Worm (Caenorhabditis elegans) whole organism, L1 larva: Measurements from ENCODE around the gene nduf-11.

Experiments
- C04F5.9 ChIP-seq: sonication (generic microtip); optimal IDR thresholded peaks from 2 replicates; lab custom pipeline; 2016; ENCODE audit warnings: missing genetic modification characterization, missing compliant biosample characterization
- C16A3.4 ChIP-seq: fragments of 150-350 bp; optimal IDR thresholded peaks from 2 replicates; lab custom pipeline; 2014; ENCODE audit warnings: missing biosample characterization, missing genetic modification characterization
- Y116A8C.19 ChIP-seq: sonication (generic microtip); optimal IDR thresholded peaks from 2 replicates; lab custom pipeline; 2016; ENCODE audit warnings: missing compliant biosample characterization, missing genetic modification characterization, borderline replicate concordance
- aha-1 ChIP-seq: fragments of 150-350 bp; optimal IDR thresholded peaks from 2 replicates; lab custom pipeline; 2014; ENCODE audit warnings: missing biosample characterization, missing genetic modification characterization
- aly-2 ChIP-seq: fragments of 150-350 bp; optimal IDR thresholded peaks from 2 replicates; lab custom pipeline; 2014; ENCODE audit warnings: missing biosample characterization, missing genetic modification characterization
- ceh-8 ChIP-seq: fragments of 200-800 bp; sonication (Bioruptor generic); optimal IDR thresholded peaks from 2 replicates; lab custom pipeline; 2018; ENCODE audit warnings: mild to moderate bottlenecking, missing genetic modification characterization, moderate library complexity, missing compliant biosample characterization
- ces-1 ChIP-seq: fragments of 150-350 bp; optimal IDR thresholded peaks from 2 replicates; lab custom pipeline; 2014; ENCODE audit warnings: missing biosample characterization, missing genetic modification reagents, missing genetic modification characterization
- dpl-1 ChIP-seq, 3 experiments: fragments of 150-350 bp in 2 of 3; sonication (generic microtip) in 1 of 3; optimal IDR thresholded peaks; 2 replicates each; lab custom pipeline; 2014 to 2017; ENCODE audit warnings: missing biosample characterization in 3 of 3, missing genetic modification characterization in 3 of 3, missing genetic modification reagents in 3 of 3
- dsc-1 ChIP-seq: sonication (generic microtip); optimal IDR thresholded peaks from 2 replicates; lab custom pipeline; 2016; ENCODE audit warnings: mild to moderate bottlenecking, missing genetic modification characterization, missing compliant biosample characterization
- efl-3 ChIP-seq: fragments of 200-800 bp; sonication (Bioruptor generic); optimal IDR thresholded peaks from 2 replicates; lab custom pipeline; 2018; ENCODE audit warnings: mild to moderate bottlenecking, missing genetic modification characterization, missing compliant biosample characterization
- egl-13 ChIP-seq: sonication (generic microtip); optimal IDR thresholded peaks from 2 replicates; lab custom pipeline; 2016; ENCODE audit warnings: missing genotype, missing genetic modification reagents, missing genetic modification characterization, missing compliant biosample characterization
- elt-3 ChIP-seq, 6 experiments: fragments of 150-350 bp in 1 of 6; sonication (generic microtip); optimal IDR thresholded peaks; 2 replicates each; lab custom pipeline; 2017 to 2018; ENCODE audit warnings: missing biosample characterization in 6 of 6, missing genetic modification characterization in 6 of 6, inconsistent platforms in 1 of 6
- ets-5 ChIP-seq: fragments of 200-800 bp; sonication (Bioruptor generic); IDR thresholded peaks from 2 replicates; pipeline ENCODE4 v1.3.6; 2022; ENCODE audit warnings: missing genetic modification characterization, missing compliant biosample characterization
- fkh-8 ChIP-seq: sonication (generic microtip); optimal IDR thresholded peaks from 2 replicates; lab custom pipeline; 2016; ENCODE audit warnings: mild to moderate bottlenecking, missing genetic modification characterization, missing compliant biosample characterization
- fos-1 ChIP-seq: fragments of 150-350 bp; optimal IDR thresholded peaks from 2 replicates; lab custom pipeline; 2014; ENCODE audit warnings: missing biosample characterization, missing genetic modification characterization
- grh-1 ChIP-seq: fragments of 200-800 bp; sonication (Bioruptor generic); IDR thresholded peaks from 2 replicates; pipeline ENCODE4 v1.3.6; 2022; ENCODE audit warnings: missing genetic modification reagents, missing genetic modification characterization, missing compliant biosample characterization
- hlh-17 ChIP-seq: fragments of 200-800 bp; sonication (Bioruptor generic); optimal IDR thresholded peaks from 2 replicates; lab custom pipeline; 2018; ENCODE audit warnings: missing genetic modification characterization, mild to moderate bottlenecking, missing compliant biosample characterization, moderate library complexity, borderline replicate concordance
- hpl-2 ChIP-seq: fragments of 150-350 bp; optimal IDR thresholded peaks from 2 replicates; lab custom pipeline; 2014; ENCODE audit warnings: missing biosample characterization, missing genetic modification reagents, missing genetic modification characterization
- jun-1 ChIP-seq: fragments of 150-350 bp; optimal IDR thresholded peaks from 2 replicates; lab custom pipeline; 2014; ENCODE audit warnings: missing biosample characterization, missing genetic modification reagents, missing genetic modification characterization
- lin-13 ChIP-seq: fragments of 150-350 bp; optimal IDR thresholded peaks from 2 replicates; lab custom pipeline; 2014; ENCODE audit warnings: missing biosample characterization, missing genetic modification reagents, missing genetic modification characterization
- lin-14 ChIP-seq: fragments of 200-800 bp; sonication (Bioruptor generic); optimal IDR thresholded peaks from 2 replicates; lab custom pipeline; 2018; ENCODE audit warnings: mild to moderate bottlenecking, missing genetic modification characterization, moderate library complexity, missing compliant biosample characterization
- lin-15B ChIP-seq: fragments of 150-350 bp; sonication (generic microtip); optimal IDR thresholded peaks from 3 replicates; lab custom pipeline; 2014; ENCODE audit warnings: missing biosample characterization, missing genetic modification characterization
- lin-35 ChIP-seq, 2 experiments: fragments of 150-350 bp; optimal IDR thresholded peaks; 2 replicates each; lab custom pipeline; 2014; ENCODE audit warnings: missing biosample characterization in 2 of 2, missing genetic modification characterization in 2 of 2, missing genetic modification reagents in 2 of 2
- lir-3 ChIP-seq: sonication (generic microtip); optimal IDR thresholded peaks from 2 replicates; lab custom pipeline; 2016; ENCODE audit warnings: mild to moderate bottlenecking, missing genetic modification characterization, moderate library complexity, missing compliant biosample characterization; ENCODE audit not compliant: poor library complexity
- mab-9 ChIP-seq: fragments of 200-800 bp; sonication (Bioruptor generic); IDR thresholded peaks from 2 replicates; pipeline ENCODE4 v1.3.6; 2022; ENCODE audit warnings: missing genetic modification reagents, missing genetic modification characterization, missing compliant biosample characterization
- mdl-1 ChIP-seq, 2 experiments: fragments of 150-350 bp; optimal IDR thresholded peaks; 2 replicates each; lab custom pipeline; 2014 to 2017; ENCODE audit warnings: missing biosample characterization in 2 of 2, missing genetic modification characterization in 2 of 2, inconsistent platforms in 1 of 2
- mef-2 ChIP-seq: fragments of 150-350 bp; optimal IDR thresholded peaks from 2 replicates; lab custom pipeline; 2014; ENCODE audit warnings: missing biosample characterization, missing genetic modification characterization
- nhr-12 ChIP-seq: sonication (generic microtip); optimal IDR thresholded peaks from 2 replicates; lab custom pipeline; 2017; ENCODE audit warnings: missing biosample characterization, missing genetic modification characterization
- nhr-19 ChIP-seq: fragments of 200-800 bp; sonication (Bioruptor generic); conservative IDR thresholded peaks from 2 replicates; pipeline ENCODE4 v1.3.6; 2022; ENCODE audit warnings: missing genetic modification characterization, missing compliant biosample characterization
- nhr-20 ChIP-seq: sonication (generic microtip); optimal IDR thresholded peaks from 2 replicates; lab custom pipeline; 2016; ENCODE audit warnings: mild to moderate bottlenecking, missing genetic modification characterization, missing compliant biosample characterization
- nhr-47 ChIP-seq: sonication (generic microtip); optimal IDR thresholded peaks from 2 replicates; lab custom pipeline; 2016; ENCODE audit warnings: mild to moderate bottlenecking, missing genetic modification characterization, moderate library complexity, missing compliant biosample characterization
- nhr-71 ChIP-seq: sonication (generic microtip); optimal IDR thresholded peaks from 2 replicates; lab custom pipeline; 2016; ENCODE audit warnings: mild to moderate bottlenecking, missing genetic modification characterization, moderate library complexity, missing compliant biosample characterization
- nhr-85 ChIP-seq: sonication (generic microtip); peaks from one replicate; lab custom pipeline; 2016; ENCODE audit warnings: missing genetic modification characterization, inconsistent platforms, missing compliant biosample characterization
- pax-3 ChIP-seq: fragments of 200-800 bp; sonication (Bioruptor generic); optimal IDR thresholded peaks from 2 replicates; lab custom pipeline; 2018; ENCODE audit warnings: mild to moderate bottlenecking, missing genetic modification characterization, moderate library complexity, missing compliant biosample characterization
- pqm-1 ChIP-seq: sonication (generic microtip); optimal IDR thresholded peaks from 3 replicates; lab custom pipeline; 2017; ENCODE audit warnings: missing biosample characterization, missing genetic modification characterization
- rnt-1 ChIP-seq: sonication (generic microtip); optimal IDR thresholded peaks from 2 replicates; lab custom pipeline; 2016; ENCODE audit warnings: mild to moderate bottlenecking, missing genetic modification characterization, moderate library complexity, missing compliant biosample characterization
- skn-1 ChIP-seq: fragments of 150-350 bp; optimal IDR thresholded peaks from 2 replicates; lab custom pipeline; 2014; ENCODE audit warnings: missing biosample characterization, missing genetic modification characterization
- snu-23 ChIP-seq: sonication (generic microtip); optimal IDR thresholded peaks from 2 replicates; lab custom pipeline; 2016; ENCODE audit warnings: missing genetic modification characterization, missing compliant biosample characterization
- sptf-1 ChIP-seq: fragments of 150-350 bp; optimal IDR thresholded peaks from 2 replicates; lab custom pipeline; 2014; ENCODE audit warnings: missing biosample characterization, missing genetic modification characterization
- sup-37 ChIP-seq: fragments of 200-800 bp; sonication (Bioruptor generic); optimal IDR thresholded peaks from 2 replicates; lab custom pipeline; 2018; ENCODE audit warnings: mild to moderate bottlenecking, missing genetic modification characterization, missing compliant biosample characterization
- tbx-2 ChIP-seq: sonication (generic microtip); optimal IDR thresholded peaks from 2 replicates; lab custom pipeline; 2016; ENCODE audit warnings: missing genetic modification characterization, missing compliant biosample characterization
- tlp-1 ChIP-seq: fragments of 150-350 bp; optimal IDR thresholded peaks from 2 replicates; lab custom pipeline; 2014; ENCODE audit warnings: missing biosample characterization, missing genetic modification characterization
- unc-130 ChIP-seq: fragments of 150-350 bp; optimal IDR thresholded peaks from 2 replicates; lab custom pipeline; 2017; ENCODE audit warnings: missing biosample characterization, missing genetic modification characterization, inconsistent platforms
- unc-86 ChIP-seq: sonication (generic microtip); optimal IDR thresholded peaks from 2 replicates; lab custom pipeline; 2016; ENCODE audit warnings: missing genetic modification characterization, missing compliant biosample characterization
- xbp-1 ChIP-seq: sonication (generic microtip); optimal IDR thresholded peaks from 2 replicates; lab custom pipeline; 2016; ENCODE audit warnings: missing genetic modification characterization, missing compliant biosample characterization
- zag-1 ChIP-seq: fragments of 150-350 bp; optimal IDR thresholded peaks from 2 replicates; lab custom pipeline; 2014; ENCODE audit warnings: missing biosample characterization, missing genetic modification characterization
- zip-4 ChIP-seq: fragments of 200-800 bp; sonication (Bioruptor generic); optimal IDR thresholded peaks from 2 replicates; lab custom pipeline; 2018; ENCODE audit warnings: mild to moderate bottlenecking, missing genetic modification characterization, moderate library complexity, missing compliant biosample characterization
- ztf-11 ChIP-seq, 2 experiments: sonication (generic microtip); optimal IDR thresholded peaks; 2 replicates each; lab custom pipeline; 2016 to 2017; ENCODE audit warnings: missing genetic modification characterization in 2 of 2, missing biosample characterization in 1 of 2, missing compliant biosample characterization in 1 of 2
- ztf-4 ChIP-seq: fragments of 150-350 bp; optimal IDR thresholded peaks from 2 replicates; lab custom pipeline; 2014; ENCODE audit warnings: missing biosample characterization, missing genetic modification characterization

nduf-11 gene

DNA sequence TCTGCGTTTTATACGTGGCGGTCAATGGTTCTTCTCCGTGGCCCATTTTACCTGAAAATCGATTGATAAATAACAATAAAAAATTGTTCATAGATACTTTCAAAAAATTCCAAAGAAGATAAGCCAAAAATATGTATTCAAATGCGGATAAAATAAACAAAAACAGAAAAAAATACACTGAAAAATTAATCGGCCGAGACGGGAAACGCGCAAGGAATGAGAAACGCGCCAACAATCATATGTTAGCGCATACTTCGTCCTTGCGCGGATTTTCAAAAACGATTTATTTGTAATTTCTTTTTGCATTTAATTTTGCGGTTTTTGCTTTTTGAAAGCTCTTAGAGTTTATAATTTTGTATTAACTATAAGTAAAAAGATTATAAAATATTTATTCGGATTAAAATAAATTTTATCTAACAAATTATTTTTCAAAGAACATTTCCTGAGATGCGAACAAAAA lies at the start of gene nduf-11 (continued):
- TF ChIP-seq dsc-1 (tag; lab: Kevin White, UChicago), result peak; percentile 90
- peak; percentile 91 for TF ChIP-seq snu-23
- TF ChIP-seq mdl-1 (tag; optimal IDR thresholded peaks at IDR 0.05; lab: Kevin White, UChicago), result peak in 1 of 2 experiments; percentile 80
- peak; percentile 72 for TF ChIP-seq C04F5.9 (tag; lab: Kevin White, UChicago)
- TF ChIP-seq nhr-20 (tag; lab: Kevin White, UChicago), result peak; percentile 87
- peak; percentile 62 for TF ChIP-seq jun-1 (tag; lab: Kevin White, UChicago)
- TF ChIP-seq nhr-47, result peak; percentile 94
- TF ChIP-seq fkh-8 (tag; lab: Kevin White, UChicago), result peak; percentile 71
- TF ChIP-seq tlp-1, result no peak
- peak; percentile 91 for TF ChIP-seq tbx-2 (tag; lab: Kevin White, UChicago)
- TF ChIP-seq pax-3, result peak; percentile 69
- TF ChIP-seq nhr-85 (tag; lab: Kevin White, UChicago), result peak; percentile 94
- TF ChIP-seq nhr-71 (tag; lab: Kevin White, UChicago), result peak; percentile 93
- TF ChIP-seq lin-35 (GFP tag; optimal IDR thresholded peaks at IDR 0.05; lab: Kevin White, UChicago), result peak; percentile 95 to 98
- TF ChIP-seq ztf-11 (tag; optimal IDR thresholded peaks at IDR 0.05; lab: Kevin White, UChicago), result peak in 1 of 2 experiments; percentile 70
- peak in 2 of 6 experiments; percentile 64 to 91 for TF ChIP-seq elt-3 (tag; optimal IDR thresholded peaks at IDR 0.05; lab: Kevin White, UChicago)
- TF ChIP-seq sptf-1 (tag; lab: Kevin White, UChicago), result no peak
- peak; percentile 90 for TF ChIP-seq grh-1 (GFP tag; lab: Robert Waterston, UW)
- TF ChIP-seq pqm-1 (tag; lab: Kevin White, UChicago), result no peak
- peak; percentile 74 for TF ChIP-seq lir-3 (tag; lab: Kevin White, UChicago)
- TF ChIP-seq nhr-19, result peak; percentile 89
- TF ChIP-seq unc-86 (tag; lab: Kevin White, UChicago), result peak; percentile 84
- peak; percentile 69 for TF ChIP-seq lin-15B
- no peak for TF ChIP-seq Y116A8C.19 (tag; lab: Kevin White, UChicago)
- TF ChIP-seq efl-3 (GFP tag; lab: Kevin White, UChicago), result peak; percentile 8
- peak; percentile 45 for TF ChIP-seq aly-2 (tag; lab: Kevin White, UChicago)
- TF ChIP-seq zag-1 (tag; lab: Kevin White, UChicago), result no peak
- TF ChIP-seq skn-1 (tag; lab: Kevin White, UChicago), result peak; percentile 91
- TF ChIP-seq unc-130 (tag; lab: Kevin White, UChicago), result peak; percentile 68
- TF ChIP-seq xbp-1 (tag; lab: Kevin White, UChicago), result peak; percentile 87
- peak; percentile 59 for TF ChIP-seq aha-1 (tag; lab: Kevin White, UChicago)
- no peak for TF ChIP-seq hpl-2 (GFP tag; lab: Kevin White, UChicago)

ce11 chrII:11393787-11394186 lies 48.4 kb upstream of the nduf-11 start:
- TF ChIP-seq fkh-8 (tag; lab: Kevin White, UChicago), result no peak
- no peak for TF ChIP-seq lir-3 (tag; lab: Kevin White, UChicago)
- no peak for TF ChIP-seq ces-1 (GFP tag; lab: Kevin White, UChicago)
- TF ChIP-seq mef-2, result no peak
- no peak for TF ChIP-seq xbp-1 (tag; lab: Kevin White, UChicago)
- TF ChIP-seq tlp-1, result no peak
- TF ChIP-seq ets-5 (GFP tag; lab: Robert Waterston, UW), result no peak
- no peak for TF ChIP-seq rnt-1 (tag; lab: Kevin White, UChicago)
- TF ChIP-seq skn-1 (tag; lab: Kevin White, UChicago), result no peak
- no peak for TF ChIP-seq mab-9 (GFP tag; lab: Robert Waterston, UW)
- no peak for TF ChIP-seq fos-1 (tag; lab: Kevin White, UChicago)
- TF ChIP-seq ztf-4 (tag; lab: Kevin White, UChicago), result no peak

DNA sequence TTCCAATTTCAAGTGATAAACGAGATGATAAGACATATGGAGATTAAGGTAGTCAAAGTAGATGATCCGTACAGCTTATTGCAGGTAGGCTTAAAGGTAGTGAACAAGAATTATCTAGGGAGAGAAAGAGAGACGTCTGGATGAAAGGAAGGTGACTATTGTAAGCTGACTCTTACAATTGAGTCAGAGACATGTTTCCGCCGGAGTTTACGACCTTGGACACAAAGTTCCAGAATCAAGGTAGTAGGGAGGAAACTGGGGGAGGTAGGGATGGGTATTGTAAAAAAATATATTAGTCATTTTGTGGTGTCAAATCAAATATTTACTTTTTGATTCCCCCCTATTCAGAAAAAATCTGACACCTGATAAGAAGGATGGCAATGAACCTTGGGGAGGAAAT lies 47.0 kb upstream of the nduf-11 start:
- TF ChIP-seq lin-13 (GFP tag; lab: Kevin White, UChicago) (no peak), ceh-8 (GFP tag; lab: Kevin White, UChicago) (no peak), egl-13 (no peak), lin-14 (no peak), nhr-12 (tag; lab: Kevin White, UChicago) (no peak), dsc-1 (tag; lab: Kevin White, UChicago) (peak; percentile 64), C16A3.4 (tag; lab: Kevin White, UChicago) (no peak), hlh-17 (GFP tag; lab: Kevin White, UChicago) (no peak), zip-4 (no peak), nhr-85 (tag; lab: Kevin White, UChicago) (peak; percentile 69), sup-37 (GFP tag; lab: Kevin White, UChicago) (no peak), dpl-1 (GFP tag; optimal IDR thresholded peaks at IDR 0.05; lab: Kevin White, UChicago) (no peak)
